Fruit fly (Drosophila melanogaster): ENCODE data around the gene CG18302.

DNA sequence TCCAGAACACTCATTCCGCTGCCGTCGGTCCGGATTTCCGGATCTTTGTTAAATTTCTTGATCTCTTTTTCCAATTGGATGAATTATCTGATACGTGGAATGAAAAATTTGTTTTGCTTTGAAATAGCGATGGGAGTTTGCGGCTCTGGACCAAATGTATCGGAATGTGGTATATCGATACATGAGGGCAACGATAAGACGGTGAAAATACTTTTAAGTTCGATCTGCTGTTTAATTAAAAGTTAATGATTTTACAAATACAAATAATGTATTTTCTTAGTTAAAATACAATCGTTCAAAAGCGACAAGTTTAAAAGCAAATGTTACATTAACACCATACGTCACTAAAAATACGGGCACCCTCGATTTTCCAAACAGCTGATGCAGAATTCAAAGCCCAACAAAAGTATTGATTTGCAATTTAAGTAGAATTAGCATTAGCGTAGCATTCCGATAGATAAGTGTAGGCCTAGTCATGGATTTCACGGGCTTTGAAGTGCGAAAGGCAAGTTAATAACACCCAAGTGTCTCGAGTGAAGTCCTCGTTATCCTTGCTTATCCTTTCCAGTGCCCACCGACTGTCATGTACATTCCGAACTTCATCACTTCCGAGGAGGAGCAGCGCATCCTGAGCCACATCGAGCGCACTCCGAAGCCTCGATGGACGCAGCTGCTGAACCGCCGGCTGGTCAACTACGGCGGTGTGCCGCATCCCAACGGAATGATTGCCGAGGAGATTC is 45.5 kb upstream of the CG18302 start, which contains the start of the genes Cog4 and CG6144:
- no peak for TF ChIP-seq dac (GFP tag; optimal IDR thresholded peaks at IDR 0.05)
- no peak for TF ChIP-seq pdm3 (GFP tag; optimal IDR thresholded peaks at IDR 0.05)
- TF ChIP-seq Gug (GFP tag; IDR thresholded peaks at IDR 0.05): no peak
- no peak for TF ChIP-seq CG6792 (GFP tag; optimal IDR thresholded peaks at IDR 0.05)
- TF ChIP-seq net (GFP tag; optimal IDR thresholded peaks at IDR 0.05): no peak
- TF ChIP-seq CG16779 (tag; optimal IDR thresholded peaks at IDR 0.05): no peak
- no peak for TF ChIP-seq CG11762 (GFP tag; optimal IDR thresholded peaks at IDR 0.05; ENCODE audit: insufficient read depth)
- no peak for TF ChIP-seq CG1621 (tag; optimal IDR thresholded peaks at IDR 0.05)
- no peak for TF ChIP-seq CG9139 (GFP tag; optimal IDR thresholded peaks at IDR 0.05)
